Worm (Caenorhabditis elegans): ENCODE data around the gene Y54E2A.8.

DNA sequence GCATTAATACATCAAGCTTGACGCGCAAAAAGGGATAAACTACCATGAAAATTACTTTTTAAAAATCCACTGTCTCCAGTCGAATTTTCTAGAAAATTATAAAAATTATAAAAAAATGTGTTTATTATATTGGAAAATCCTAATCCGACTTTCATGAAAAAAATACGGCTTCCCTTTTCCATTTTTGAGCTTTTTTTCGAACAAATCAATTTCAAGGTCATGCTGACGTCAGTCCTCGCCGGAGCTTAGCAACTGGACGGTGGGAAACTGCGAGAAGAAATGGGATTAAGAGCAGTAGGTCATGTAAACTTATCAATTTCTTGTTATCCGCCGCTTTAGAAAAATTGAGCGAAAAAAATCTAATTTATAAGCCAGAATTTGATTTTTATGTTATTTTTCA lies 33.0 kb upstream of the Y54E2A.8 start:
- TF ChIP-seq fkh-10 (GFP tag; optimal IDR thresholded peaks at IDR 0.05) = no peak
- no peak for TF ChIP-seq pha-4 (tag; optimal IDR thresholded peaks at IDR 0.05)
- TF ChIP-seq hlh-15 (tag; optimal IDR thresholded peaks at IDR 0.05) = no peak
- no peak for TF ChIP-seq elt-2 (tag; optimal IDR thresholded peaks at IDR 0.05)
- TF ChIP-seq ama-1 (optimal IDR thresholded peaks at IDR 0.05) = no peak
- no peak for TF ChIP-seq ceh-45 (GFP tag; IDR thresholded peaks at IDR 0.05)
- no peak for TF ChIP-seq ceh-34 (tag; optimal IDR thresholded peaks at IDR 0.05)
- TF ChIP-seq K09A11.1 (tag; optimal IDR thresholded peaks at IDR 0.05; ENCODE audit: insufficient read depth) = no peak
- no peak for TF ChIP-seq odd-2 (tag; optimal IDR thresholded peaks at IDR 0.05)
- no peak for TF ChIP-seq dve-1 (tag; optimal IDR thresholded peaks at IDR 0.05)
- TF ChIP-seq ets-4 (tag; optimal IDR thresholded peaks at IDR 0.05) = no peak

Data from whole organism, late embryonic.